Fruit fly (Drosophila melanogaster) whole organism, embryonic: ENCODE measurements around the gene Frq2.

Source experiments
- CG17802 ChIP-seq: fragments of 200-800 bp; sonication (Bioruptor generic); optimal IDR thresholded peaks from 2 replicates; lab custom pipeline; 2018; ENCODE audit warnings: missing biosample characterization, mild to moderate bottlenecking, missing genetic modification characterization, moderate library complexity
- CG2678 ChIP-seq: fragments of 200-800 bp; sonication (Bioruptor generic); optimal IDR thresholded peaks from 3 replicates; lab custom pipeline; 2019; ENCODE audit warnings: missing biosample characterization, mild to moderate bottlenecking, missing genetic modification characterization, moderate library complexity
- CG4360 ChIP-seq: fragments of 200-800 bp; sonication (Bioruptor generic); IDR thresholded peaks from 2 replicates; pipeline ENCODE4 v1.3.6; 2022; ENCODE audit warnings: missing biosample characterization, missing genetic modification characterization
- Dip2 ChIP-seq: fragments of 200-800 bp; sonication (Bioruptor generic); IDR thresholded peaks from 2 replicates; pipeline ENCODE4 v1.3.6; 2022; ENCODE audit warnings: missing biosample characterization, missing genetic modification characterization
- Nf-YA ChIP-seq: fragments of 200-800 bp; sonication (Bioruptor generic); IDR thresholded peaks from 2 replicates; pipeline ENCODE4 v1.3.6; 2022; ENCODE audit warnings: missing biosample characterization, missing genetic modification characterization
- bowl ChIP-seq: fragments of 200-800 bp; sonication (Bioruptor generic); IDR thresholded peaks from 2 replicates; pipeline ENCODE4 v1.3.6; 2022; ENCODE audit warnings: missing biosample characterization, missing genetic modification characterization
- tgo ChIP-seq: fragments of 200-800 bp; sonication (Bioruptor generic); IDR thresholded peaks from 3 replicates; pipeline ENCODE4 v1.3.6; 2022; ENCODE audit warnings: missing biosample characterization, missing genetic modification characterization

DNA sequence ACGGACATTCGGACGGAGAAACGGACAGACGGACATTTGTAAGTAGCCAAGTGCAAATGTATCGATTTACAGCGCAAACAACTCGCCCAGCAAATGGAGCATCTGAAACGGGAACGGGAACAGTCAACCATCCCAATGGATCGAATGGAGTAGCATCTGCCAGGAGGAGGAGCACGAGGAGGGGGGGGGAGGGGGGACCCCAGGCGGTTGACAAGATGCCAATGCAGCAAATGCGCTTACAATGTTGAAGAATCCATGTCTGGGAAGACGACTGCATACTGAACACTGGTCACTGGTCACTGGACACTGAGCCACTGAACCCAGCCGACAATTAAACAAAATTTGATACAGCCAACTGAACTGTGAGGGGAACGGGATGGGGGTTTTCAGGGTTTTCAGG lies 74.5 kb downstream of the Frq2 start:
- TF ChIP-seq bowl (no peak), Dip2 (GFP tag; lab: Robert Waterston, UW) (no peak), CG4360 (no peak), CG2678 (no peak), tgo (GFP tag; lab: Robert Waterston, UW) (no peak), Nf-YA (GFP tag; lab: Robert Waterston, UW) (no peak), CG17802 (no peak)
